Fruit fly (Drosophila melanogaster): ENCODE results near the gene Tango6.

Tango6 gene

dm6 chr2L:19019160-19019592, 50.3 kb downstream of the Tango6 start (continued):
- TF ChIP-seq lab (GFP tag; optimal IDR thresholded peaks at IDR 0.05) (peak; percentile 33), CG30403 (GFP tag; optimal IDR thresholded peaks at IDR 0.05) (peak; percentile 56), nmo (GFP tag; optimal IDR thresholded peaks at IDR 0.05) (peak; percentile 15), CG34376 (GFP tag; optimal IDR thresholded peaks at IDR 0.05) (peak; percentile 34), CG18011 (GFP tag; optimal IDR thresholded peaks at IDR 0.05) (no peak), Kr (GFP tag; optimal IDR thresholded peaks at IDR 0.05) (no peak), CG17385 (GFP tag; optimal IDR thresholded peaks at IDR 0.05) (peak; percentile 31), CG17359 (tag; optimal IDR thresholded peaks at IDR 0.05) (no peak), CG13775 (GFP tag; optimal IDR thresholded peaks at IDR 0.05) (peak; percentile 35), Fer1 (GFP tag; optimal IDR thresholded peaks at IDR 0.05) (peak; percentile 24), sc (optimal IDR thresholded peaks at IDR 0.05) (no peak), sc (GFP tag; optimal IDR thresholded peaks at IDR 0.05) (no peak), CG18599 (GFP tag; optimal IDR thresholded peaks at IDR 0.05) (peak; percentile 61), CG1529 (GFP tag; optimal IDR thresholded peaks at IDR 0.05) (no peak), Fer2 (tag; optimal IDR thresholded peaks at IDR 0.05) (no peak), zf30C (GFP tag; optimal IDR thresholded peaks at IDR 0.05) (no peak), Hr78 (GFP tag; optimal IDR thresholded peaks at IDR 0.05) (no peak), lilli (GFP tag; optimal IDR thresholded peaks at IDR 0.05) (peak; percentile 44), salm (tag; optimal IDR thresholded peaks at IDR 0.05) (no peak), zfh2 (GFP tag; optimal IDR thresholded peaks at IDR 0.05) (peak; percentile 13), Sox100B (GFP tag; optimal IDR thresholded peaks at IDR 0.05) (peak; percentile 62), row (GFP tag; IDR thresholded peaks at IDR 0.05) (peak; percentile 47; the same call in 2 of the 3 replicates), CG10209 (GFP tag; optimal IDR thresholded peaks at IDR 0.05) (peak; percentile 25), CG5245 (GFP tag; optimal IDR thresholded peaks at IDR 0.05) (no peak), lmd (GFP tag; IDR thresholded peaks at IDR 0.05) (0 out of 2 replicates have a peak, but pooled peaks have one; percentile 3), Hr3 (GFP tag; optimal IDR thresholded peaks at IDR 0.05) (peak; percentile 12), NfI (GFP tag; optimal IDR thresholded peaks at IDR 0.05) (no peak), CG17186 (GFP tag; optimal IDR thresholded peaks at IDR 0.05) (no peak), gem (tag; optimal IDR thresholded peaks at IDR 0.05) (peak; percentile 51)

- no peak for TF ChIP-seq HmgD (GFP tag; optimal IDR thresholded peaks at IDR 0.05)
- no peak for TF ChIP-seq CG17568 (GFP tag; optimal IDR thresholded peaks at IDR 0.05)
- TF ChIP-seq CG13894 (tag; optimal IDR thresholded peaks at IDR 0.05) = peak; percentile 25
- peak; percentile 66; the same call in 1 of the 2 replicates for TF ChIP-seq Adf1 (GFP tag; IDR thresholded peaks at IDR 0.05)
- TF ChIP-seq crol (GFP tag; IDR thresholded peaks at IDR 0.05) = peak; percentile 38; the same call in 1 of the 2 replicates
- TF ChIP-seq HmgZ (tag; optimal IDR thresholded peaks at IDR 0.05) = no peak
- TF ChIP-seq mam (GFP tag; optimal IDR thresholded peaks at IDR 0.05) = no peak
- TF ChIP-seq eve (GFP tag; optimal IDR thresholded peaks at IDR 0.05) = no peak
- peak; percentile 96 for TF ChIP-seq abd-A (tag; optimal IDR thresholded peaks at IDR 0.05)
- TF ChIP-seq dysf (GFP tag; IDR thresholded peaks at IDR 0.05) = 0 out of 3 replicates have a peak, but pooled peaks have one; percentile 3
- TF ChIP-seq CG4360 (GFP tag; IDR thresholded peaks at IDR 0.05) = 0 out of 2 replicates have a peak, but pooled peaks have one; percentile 8
- TF ChIP-seq sqz (GFP tag; optimal IDR thresholded peaks at IDR 0.05) = peak; percentile 65
- peak; percentile 1 for TF ChIP-seq Fer1 (GFP tag; optimal IDR thresholded peaks at IDR 0.05)
- TF ChIP-seq vfl (GFP tag; optimal IDR thresholded peaks at IDR 0.05) = no peak
- TF ChIP-seq CG2202 (tag; optimal IDR thresholded peaks at IDR 0.05) = no peak
- TF ChIP-seq ro (GFP tag; IDR thresholded peaks at IDR 0.05) = no peak
- TF ChIP-seq CG4328 (GFP tag; optimal IDR thresholded peaks at IDR 0.05) = no peak
- peak; percentile 34 for TF ChIP-seq CG10543 (GFP tag; optimal IDR thresholded peaks at IDR 0.05)
- TF ChIP-seq pb (GFP tag; optimal IDR thresholded peaks at IDR 0.05) = no peak
- TF ChIP-seq Med (GFP tag) = peak; percentile 49
- TF ChIP-seq CG32772 (GFP tag; IDR thresholded peaks at IDR 0.05) = 0 out of 2 replicates have a peak, but pooled peaks have one; percentile 19
- peak; percentile 41 for TF ChIP-seq CG17359 (tag; optimal IDR thresholded peaks at IDR 0.05)
- no peak for TF ChIP-seq bigmax (GFP tag; optimal IDR thresholded peaks at IDR 0.05)
- TF ChIP-seq Oli (tag; optimal IDR thresholded peaks at IDR 0.05) = no peak
Observed at dm6 chr2L:19019640-19020039, 50.8 kb downstream of the Tango6 start.
